Fruit fly (Drosophila melanogaster) whole organism, larva: ENCODE data around the gene CG43184.

ENCODE experiments used
- noc ChIP-seq: fragments of 200-800 bp; sonication (Bioruptor generic); optimal IDR thresholded peaks from 3 replicates; lab custom pipeline; 2019; ENCODE audit warnings: missing biosample characterization, mild to moderate bottlenecking, missing genetic modification characterization, moderate library complexity

Gene CG43184

dm6 chr3L:13837456-13837855, at the start of gene CG43184:
TSS of gene CG43184 (plus strand) at chr3L:13837756.
- no peak for TF ChIP-seq noc

- TF ChIP-seq noc, result no peak
Measured at dm6 chr3L:13803258-13803657, 34.3 kb upstream of the CG43184 start, which contains the start of gene bru3. TSS of gene bru3 (minus strand) at chr3L:13803400.

- no peak for TF ChIP-seq noc
Measured at dm6 chr3L:13840731-13841130, 3.2 kb downstream of the CG43184 start.

- no peak for TF ChIP-seq noc
Measured at dm6 chr3L:13842140-13842539, 4.6 kb downstream of the CG43184 start, which contains the start of gene CG8757. TSS of gene CG8757 (minus strand) at chr3L:13842240.

- no peak for TF ChIP-seq noc
Measured at dm6 chr3L:13842917-13843316, 5.4 kb downstream of the CG43184 start, which contains the start of gene CG8750. TSS of gene CG8750 (minus strand) at chr3L:13843017.

- no peak for TF ChIP-seq noc
Measured at dm6 chr3L:13843356-13843755, 5.8 kb downstream of the CG43184 start, which contains the start of gene Tsp68C. TSS of gene Tsp68C (plus strand) at chr3L:13843656.

- TF ChIP-seq noc, result no peak
Measured at dm6 chr3L:13845292-13845691, 7.7 kb downstream of the CG43184 start.

- TF ChIP-seq noc, result no peak
Measured at dm6 chr3L:13845754-13846153, 8.2 kb downstream of the CG43184 start, which contains the start of gene Hml. TSS of gene Hml (plus strand) at chr3L:13846054.

dm6 chr3L:13859688-13860373, 22.3 kb downstream of the CG43184 start:
- TF ChIP-seq noc, result no peak

- peak; percentile 90 for TF ChIP-seq noc
Measured at dm6 chr3L:13862403-13862802, 24.8 kb downstream of the CG43184 start.

dm6 chr3L:13863365-13863775, 25.8 kb downstream of the CG43184 start:
- TF ChIP-seq noc, result no peak

- TF ChIP-seq noc, result no peak
Measured at dm6 chr3L:13864568-13864967, 27.0 kb downstream of the CG43184 start.

dm6 chr3L:13865484-13865883, 27.9 kb downstream of the CG43184 start:
- no peak for TF ChIP-seq noc

- no peak for TF ChIP-seq noc
Measured at dm6 chr3L:13866270-13866669, 28.7 kb downstream of the CG43184 start.

dm6 chr3L:13866780-13867179, 29.2 kb downstream of the CG43184 start, which contains the start of gene CG8745:
TSS of gene CG8745 (minus strand) at chr3L:13866905.
- TF ChIP-seq noc, result no peak

- no peak for TF ChIP-seq noc
Measured at dm6 chr3L:13876967-13877366, 39.4 kb downstream of the CG43184 start.

dm6 chr3L:13877904-13878303, 40.3 kb downstream of the CG43184 start:
- no peak for TF ChIP-seq noc

- TF ChIP-seq noc, result no peak
Measured at dm6 chr3L:13878729-13879128, 41.2 kb downstream of the CG43184 start, which contains the start of gene CG13737. TSS of gene CG13737 (plus strand) at chr3L:13878994.
